Worm (Caenorhabditis elegans) whole organism, L2 larva: ENCODE results near the gene ilys-1.

Experiments
- ZK546.5 ChIP-seq: sonication (generic microtip); optimal IDR thresholded peaks from 2 replicates; lab custom pipeline; 2017; ENCODE audit warnings: missing biosample characterization, missing genetic modification characterization
- blmp-1 ChIP-seq: sonication (generic microtip); optimal IDR thresholded peaks from 2 replicates; lab custom pipeline; 2017; ENCODE audit warnings: missing genetic modification characterization, mild to moderate bottlenecking, missing compliant biosample characterization, antibody characterized with exemption, moderate library complexity; ENCODE audit not compliant: insufficient read depth
- dmd-4 ChIP-seq: sonication (generic microtip); optimal IDR thresholded peaks from 2 replicates; lab custom pipeline; 2017; ENCODE audit warnings: missing biosample characterization, missing genetic modification characterization
- egl-27 ChIP-seq: sonication (generic microtip); optimal IDR thresholded peaks from 3 replicates; lab custom pipeline; 2017; ENCODE audit warnings: missing biosample characterization, missing genetic modification reagents, missing genetic modification characterization
- elt-3 ChIP-seq: sonication (generic microtip); optimal IDR thresholded peaks from 2 replicates; lab custom pipeline; 2017; ENCODE audit warnings: missing biosample characterization, missing genetic modification characterization
- lin-13 ChIP-seq: fragments of 150-350 bp; optimal IDR thresholded peaks from 2 replicates; lab custom pipeline; 2014; ENCODE audit warnings: missing biosample characterization, missing genetic modification reagents, missing genetic modification characterization
- mab-5 ChIP-seq: fragments of 150-350 bp; optimal IDR thresholded peaks from 2 replicates; lab custom pipeline; 2014; ENCODE audit warnings: missing biosample characterization, missing genetic modification characterization
- nhr-25 ChIP-seq: fragments of 150-350 bp; sonication (generic microtip); optimal IDR thresholded peaks from 3 replicates; lab custom pipeline; 2014; ENCODE audit warnings: missing biosample characterization, missing genetic modification characterization
- nhr-77 ChIP-seq: fragments of 150-350 bp; optimal IDR thresholded peaks from 2 replicates; lab custom pipeline; 2014; ENCODE audit warnings: missing biosample characterization, missing genetic modification characterization
- sma-9 ChIP-seq, 2 experiments: fragments of 150-350 bp in 1 of 2; sonication (generic microtip) in 1 of 2; optimal IDR thresholded peaks; 2 replicates each; lab custom pipeline; 2014 to 2016; ENCODE audit warnings: missing genetic modification characterization in 2 of 2, mild to moderate bottlenecking in 1 of 2, missing biosample characterization in 1 of 2, missing compliant biosample characterization in 1 of 2, missing genetic modification reagents in 1 of 2, moderate library complexity in 1 of 2
- unc-55 ChIP-seq: fragments of 150-350 bp; sonication (generic microtip); optimal IDR thresholded peaks from 3 replicates; lab custom pipeline; 2014; ENCODE audit warnings: missing biosample characterization, missing genetic modification reagents, missing genetic modification characterization
- zag-1 ChIP-seq: fragments of 150-350 bp; optimal IDR thresholded peaks from 2 replicates; lab custom pipeline; 2014; ENCODE audit warnings: missing biosample characterization, missing genetic modification characterization

DNA sequence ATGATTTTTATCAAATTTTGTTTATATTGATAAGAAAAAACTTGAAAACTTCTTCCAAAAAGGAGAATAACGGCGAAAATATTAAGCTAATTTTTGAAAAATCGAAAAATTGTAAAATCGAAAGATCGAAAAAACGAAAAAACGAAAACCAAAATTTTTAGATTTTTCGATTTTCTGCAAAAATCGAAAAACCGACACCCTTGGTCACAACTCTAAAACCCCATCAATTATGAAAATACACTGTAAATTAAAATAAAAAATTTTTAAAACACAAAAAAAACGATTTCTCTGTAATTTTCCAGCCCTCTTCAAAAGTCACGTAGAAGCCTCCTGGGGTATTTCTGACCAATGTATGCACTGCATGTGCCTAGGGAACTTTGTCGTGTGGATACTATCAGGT lies at the start of gene ilys-1:
- TF ChIP-seq nhr-77 (tag; lab: Kevin White, UChicago) (no peak), egl-27 (tag; lab: Kevin White, UChicago) (no peak), elt-3 (tag; lab: Kevin White, UChicago) (no peak), dmd-4 (tag; lab: Kevin White, UChicago) (no peak), nhr-25 (no peak), mab-5 (tag; lab: Kevin White, UChicago) (no peak), lin-13 (no peak), blmp-1 (tag; lab: Kevin White, UChicago) (no peak), sma-9 (GFP tag; optimal IDR thresholded peaks at IDR 0.05; lab: Kevin White, UChicago) (no peak), sma-9 (tag; optimal IDR thresholded peaks at IDR 0.05; lab: Kevin White, UChicago) (no peak), zag-1 (tag; lab: Kevin White, UChicago) (no peak), ZK546.5 (no peak), unc-55 (GFP tag; lab: Kevin White, UChicago) (no peak)
